Worm (Caenorhabditis elegans) whole organism, late embryonic: Measurements from ENCODE around the gene arrd-18.

Experiments
- C38D4.7 ChIP-seq: fragments of 200-800 bp; sonication (Bioruptor generic); optimal IDR thresholded peaks from 2 replicates; lab custom pipeline; 2018; ENCODE audit warnings: mild to moderate bottlenecking, missing genetic modification characterization, moderate library complexity, missing compliant biosample characterization
- Y22D7AL.16 ChIP-seq: sonication (generic microtip); optimal IDR thresholded peaks from 2 replicates; lab custom pipeline; 2016; ENCODE audit warnings: missing genetic modification characterization, missing compliant biosample characterization
- ama-1 ChIP-seq: fragments of 150-350 bp; optimal IDR thresholded peaks from 2 replicates; lab custom pipeline; 2014
- ceh-22 ChIP-seq: sonication (generic microtip); optimal IDR thresholded peaks from 2 replicates; lab custom pipeline; 2017; ENCODE audit warnings: missing biosample characterization, missing genetic modification characterization
- ceh-6 ChIP-seq: fragments of 200-800 bp; sonication (Bioruptor generic); optimal IDR thresholded peaks from 2 replicates; lab custom pipeline; 2018; ENCODE audit warnings: mild to moderate bottlenecking, missing genetic modification characterization, missing compliant biosample characterization
- fax-1 ChIP-seq: sonication (generic microtip); optimal IDR thresholded peaks from 2 replicates; lab custom pipeline; 2016; ENCODE audit warnings: missing genotype, missing genetic modification characterization, missing compliant biosample characterization
- nhr-11 ChIP-seq: fragments of 150-350 bp; optimal IDR thresholded peaks from 2 replicates; lab custom pipeline; 2014; ENCODE audit warnings: missing biosample characterization, missing genetic modification characterization
- pha-4 ChIP-seq: fragments of 150-350 bp; optimal IDR thresholded peaks from 2 replicates; lab custom pipeline; 2018; ENCODE audit warnings: missing biosample characterization, missing genetic modification reagents, missing genetic modification characterization
- pqm-1 ChIP-seq: sonication (generic microtip); optimal IDR thresholded peaks from 2 replicates; lab custom pipeline; 2016; ENCODE audit warnings: missing genetic modification characterization, missing compliant biosample characterization
- sdc-2 ChIP-seq: sonication (generic microtip); optimal IDR thresholded peaks from 2 replicates; lab custom pipeline; 2016; ENCODE audit warnings: missing genotype, missing genetic modification characterization, missing compliant biosample characterization
- tbx-7 ChIP-seq: sonication (generic microtip); optimal IDR thresholded peaks from 2 replicates; lab custom pipeline; 2016; ENCODE audit warnings: missing genotype, missing genetic modification characterization, missing compliant biosample characterization
- ztf-16 ChIP-seq: sonication (generic microtip); optimal IDR thresholded peaks from 2 replicates; lab custom pipeline; 2017; ENCODE audit warnings: missing genetic modification characterization, missing compliant biosample characterization

DNA sequence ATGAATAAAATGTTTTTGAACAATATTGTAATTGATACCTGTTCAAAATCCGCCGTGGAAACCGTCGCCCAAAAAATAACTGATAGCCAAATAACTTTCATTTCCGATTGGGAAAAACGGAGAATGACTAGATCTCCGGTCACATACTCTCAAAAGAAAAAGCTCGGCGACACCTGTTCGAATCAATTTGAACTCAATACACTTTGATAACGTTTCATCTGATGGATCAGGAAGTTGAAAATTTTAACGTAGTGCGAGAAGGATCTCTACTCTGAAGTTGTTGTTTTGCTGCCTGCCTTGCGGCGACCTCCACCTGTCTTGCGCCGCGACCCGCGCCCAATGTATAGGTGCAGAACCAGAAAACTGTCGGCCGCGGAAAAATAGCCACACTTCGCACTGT lies 38.8 kb downstream of the arrd-18 start, which contains the start of gene T28A11.20:
- TF ChIP-seq Y22D7AL.16 (tag; lab: Kevin White, UChicago) (no peak), tbx-7 (tag; lab: Kevin White, UChicago) (no peak), ama-1 (no peak), ceh-6 (no peak), ztf-16 (tag; lab: Kevin White, UChicago) (no peak), nhr-11 (tag; lab: Kevin White, UChicago) (no peak), pqm-1 (tag; lab: Kevin White, UChicago) (no peak), sdc-2 (no peak), pha-4 (no peak), ceh-22 (tag; lab: Kevin White, UChicago) (no peak), C38D4.7 (GFP tag; lab: Kevin White, UChicago) (no peak), fax-1 (no peak)
